Fruit fly (Drosophila melanogaster) whole organism, embryonic: ENCODE results near the gene CG13613.

Experiments used
- Atf-2 ChIP-seq: fragments of 200-800 bp; sonication (Bioruptor generic); optimal IDR thresholded peaks from 2 replicates; lab custom pipeline; 2016; ENCODE audit warnings: missing biosample characterization, missing genetic modification characterization
- Atf6 ChIP-seq: fragments of 200-800 bp; sonication (Bioruptor generic); IDR thresholded peaks from 2 replicates; pipeline ENCODE4 v1.3.6; 2022; ENCODE audit warnings: missing biosample characterization, missing genetic modification characterization
- CG10543 ChIP-seq: fragments of 200-800 bp; sonication (Bioruptor generic); optimal IDR thresholded peaks from 3 replicates; lab custom pipeline; 2017; ENCODE audit warnings: missing biosample characterization, mild to moderate bottlenecking, missing genetic modification characterization, moderate library complexity
- CG10654 ChIP-seq: fragments of 200-800 bp; sonication (Bioruptor generic); optimal IDR thresholded peaks from 2 replicates; lab custom pipeline; 2016; ENCODE audit warnings: missing biosample characterization, missing genetic modification characterization
- CG11085 ChIP-seq: fragments of 200-800 bp; sonication (Bioruptor generic); IDR thresholded peaks from 2 replicates; pipeline ENCODE4 v1.3.6; 2022; ENCODE audit warnings: missing biosample characterization, missing genetic modification characterization
- CG11504 ChIP-seq: fragments of 200-800 bp; sonication (Bioruptor generic); optimal IDR thresholded peaks from 3 replicates; lab custom pipeline; 2019; ENCODE audit warnings: missing biosample characterization, mild to moderate bottlenecking, missing genetic modification characterization, moderate library complexity
- CG12104 ChIP-seq: fragments of 200-800 bp; sonication (Bioruptor generic); optimal IDR thresholded peaks from 3 replicates; lab custom pipeline; 2016; ENCODE audit warnings: missing biosample characterization, missing genetic modification characterization
- CG13775 ChIP-seq: fragments of 200-800 bp; sonication (Bioruptor generic); optimal IDR thresholded peaks from 3 replicates; lab custom pipeline; 2017; ENCODE audit warnings: missing biosample characterization, mild to moderate bottlenecking, missing genetic modification characterization
- CG15073 ChIP-seq: fragments of 200-800 bp; sonication (Bioruptor generic); optimal IDR thresholded peaks from 2 replicates; lab custom pipeline; 2016; ENCODE audit warnings: missing biosample characterization, missing genetic modification characterization
- CG17328 ChIP-seq: fragments of 200-800 bp; sonication (Bioruptor generic); IDR thresholded peaks from 2 replicates; pipeline ENCODE4 v1.3.6; 2022; ENCODE audit warnings: missing biosample characterization, missing genetic modification characterization
- CG17829 ChIP-seq: fragments of 200-800 bp; optimal IDR thresholded peaks from 2 replicates; lab custom pipeline; 2019; ENCODE audit warnings: missing biosample characterization, mild to moderate bottlenecking, missing genetic modification characterization, moderate library complexity
- CG2712 ChIP-seq: fragments of 200-800 bp; optimal IDR thresholded peaks from 3 replicates; lab custom pipeline; 2019; ENCODE audit warnings: missing biosample characterization, mild to moderate bottlenecking, missing genetic modification characterization, moderate library complexity
- CG4360 ChIP-seq: fragments of 200-800 bp; sonication (Bioruptor generic); IDR thresholded peaks from 2 replicates; pipeline ENCODE4 v1.3.6; 2022; ENCODE audit warnings: missing biosample characterization, missing genetic modification characterization
- CG6689 ChIP-seq: fragments of 200-800 bp; sonication (Bioruptor generic); IDR thresholded peaks from 2 replicates; pipeline ENCODE4 v1.3.6; 2022; ENCODE audit warnings: missing biosample characterization, missing genetic modification characterization
- CG7987 ChIP-seq: fragments of 200-800 bp; sonication (Bioruptor generic); optimal IDR thresholded peaks from 2 replicates; lab custom pipeline; 2018; ENCODE audit warnings: missing biosample characterization, mild to moderate bottlenecking, missing genetic modification characterization, moderate library complexity
- CG8359 ChIP-seq: fragments of 200-800 bp; sonication (Bioruptor generic); optimal IDR thresholded peaks from 2 replicates; lab custom pipeline; 2017; ENCODE audit warnings: missing biosample characterization, mild to moderate bottlenecking, missing genetic modification characterization, borderline replicate concordance
- CG9727 ChIP-seq: fragments of 200-800 bp; sonication (Bioruptor generic); optimal IDR thresholded peaks from 3 replicates; lab custom pipeline; 2017; ENCODE audit warnings: missing biosample characterization, mild to moderate bottlenecking, missing genetic modification characterization
- CHES-1-like ChIP-seq: fragments of 200-800 bp; sonication (Bioruptor generic); optimal IDR thresholded peaks from 2 replicates; lab custom pipeline; 2016; ENCODE audit warnings: missing biosample characterization, missing genetic modification characterization
- CTCF ChIP-seq: fragments of 200-800 bp; sonication (Bioruptor generic); optimal IDR thresholded peaks from 2 replicates; lab custom pipeline; 2017; ENCODE audit warnings: missing biosample characterization, mild to moderate bottlenecking, missing genetic modification characterization, moderate library complexity
- Camta ChIP-seq: fragments of 200-800 bp; sonication (Bioruptor generic); optimal IDR thresholded peaks from 2 replicates; lab custom pipeline; 2016; ENCODE audit warnings: missing biosample characterization, missing genetic modification characterization
- Deaf1 ChIP-seq: fragments of 200-800 bp; optimal IDR thresholded peaks from 3 replicates; lab custom pipeline; 2019; ENCODE audit warnings: missing biosample characterization, mild to moderate bottlenecking, missing genetic modification characterization, moderate library complexity
- Fer1 ChIP-seq: fragments of 200-800 bp; sonication (Bioruptor generic); optimal IDR thresholded peaks from 2 replicates; lab custom pipeline; 2017; ENCODE audit warnings: missing biosample characterization, mild to moderate bottlenecking, missing genetic modification characterization
- Gsc ChIP-seq: fragments of 200-800 bp; sonication (Bioruptor generic); IDR thresholded peaks from 2 replicates; pipeline ENCODE4 v1.3.6; 2022; ENCODE audit warnings: missing biosample characterization, missing genetic modification characterization
- H2.0 ChIP-seq: fragments of 200-800 bp; sonication (Bioruptor generic); IDR thresholded peaks from 2 replicates; pipeline ENCODE4 v1.3.6; 2022; ENCODE audit warnings: missing biosample characterization, missing genetic modification characterization
- Hr3 ChIP-seq: fragments of 200-800 bp; sonication (Bioruptor generic); optimal IDR thresholded peaks from 3 replicates; lab custom pipeline; 2016; ENCODE audit warnings: missing biosample characterization, missing genetic modification characterization
- Jarid2 ChIP-seq: fragments of 200-800 bp; sonication (Bioruptor generic); optimal IDR thresholded peaks from 3 replicates; lab custom pipeline; 2017; ENCODE audit warnings: mild to moderate bottlenecking, missing biosample characterization, missing genetic modification reagents, missing genetic modification characterization
- MBD-R2 ChIP-seq: fragments of 200-800 bp; sonication (Bioruptor generic); IDR thresholded peaks from 2 replicates; pipeline ENCODE4 v1.3.6; 2022; ENCODE audit warnings: missing biosample characterization, missing genetic modification characterization
- Nf-YA ChIP-seq: fragments of 200-800 bp; sonication (Bioruptor generic); IDR thresholded peaks from 2 replicates; pipeline ENCODE4 v1.3.6; 2022; ENCODE audit warnings: missing biosample characterization, missing genetic modification characterization
- Optix ChIP-seq: fragments of 200-800 bp; sonication (Bioruptor generic); IDR thresholded peaks from 3 replicates; pipeline ENCODE4 v1.3.6; 2022; ENCODE audit warnings: missing biosample characterization, missing genetic modification characterization
- Rfx ChIP-seq: fragments of 200-800 bp; sonication (Bioruptor generic); IDR thresholded peaks from 2 replicates; pipeline ENCODE4 v1.3.6; 2022; ENCODE audit warnings: missing biosample characterization, missing genetic modification characterization
- ab ChIP-seq: fragments of 200-800 bp; sonication (Bioruptor generic); optimal IDR thresholded peaks from 2 replicates; lab custom pipeline; 2016; ENCODE audit warnings: missing biosample characterization, missing genetic modification characterization
- croc ChIP-seq: fragments of 200-800 bp; sonication (Bioruptor generic); conservative IDR thresholded peaks from 3 replicates; pipeline ENCODE4 v1.3.6; 2022; ENCODE audit warnings: missing biosample characterization, missing genetic modification characterization
- dan ChIP-seq: fragments of 200-800 bp; sonication (Bioruptor generic); IDR thresholded peaks from 2 replicates; pipeline ENCODE4 v1.3.6; 2022; ENCODE audit warnings: missing biosample characterization, missing genetic modification characterization
- disco-r ChIP-seq: fragments of 200-800 bp; sonication (Bioruptor generic); optimal IDR thresholded peaks from 2 replicates; lab custom pipeline; 2016; ENCODE audit warnings: missing biosample characterization, missing genetic modification characterization
- gcm2 ChIP-seq: fragments of 200-800 bp; sonication (Bioruptor generic); optimal IDR thresholded peaks from 2 replicates; lab custom pipeline; 2016; ENCODE audit warnings: missing biosample characterization, missing genetic modification characterization
- gro ChIP-seq: fragments of 200-800 bp; sonication (Bioruptor generic); optimal IDR thresholded peaks from 2 replicates; lab custom pipeline; 2016; ENCODE audit warnings: missing biosample characterization, missing genetic modification characterization
- h ChIP-seq: fragments of >200 bp; optimal IDR thresholded peaks from 2 replicates; lab custom pipeline; 2017
- ind ChIP-seq: fragments of 200-800 bp; sonication (Bioruptor generic); optimal IDR thresholded peaks from 3 replicates; lab custom pipeline; 2016; ENCODE audit warnings: missing biosample characterization, missing genetic modification characterization
- knrl ChIP-seq: fragments of 200-800 bp; sonication (Bioruptor generic); IDR thresholded peaks from 3 replicates; pipeline ENCODE4 v1.3.6; 2022; ENCODE audit warnings: missing biosample characterization, missing genetic modification characterization; ENCODE audit not compliant: partially characterized antibody
- lilli ChIP-seq: fragments of 200-800 bp; sonication (Bioruptor generic); optimal IDR thresholded peaks from 3 replicates; lab custom pipeline; 2016; ENCODE audit warnings: missing biosample characterization, missing genetic modification characterization
- nau ChIP-seq: fragments of 200-800 bp; sonication (Bioruptor generic); optimal IDR thresholded peaks from 3 replicates; lab custom pipeline; 2017; ENCODE audit warnings: missing biosample characterization, mild to moderate bottlenecking, missing genetic modification characterization, missing genetic modification reagents
- row ChIP-seq: fragments of 200-800 bp; sonication (Bioruptor generic); IDR thresholded peaks from 3 replicates; pipeline ENCODE4 v1.3.6; 2022; ENCODE audit warnings: missing biosample characterization, missing genetic modification characterization
- run ChIP-seq: fragments of 200-800 bp; sonication (Bioruptor generic); optimal IDR thresholded peaks from 3 replicates; lab custom pipeline; 2018; ENCODE audit warnings: missing biosample characterization, mild to moderate bottlenecking, missing genetic modification characterization
- sim ChIP-seq: fragments of 200-800 bp; sonication (Bioruptor generic); IDR thresholded peaks from 2 replicates; pipeline ENCODE4 v1.3.6; 2022; ENCODE audit warnings: missing biosample characterization, missing genetic modification characterization
- sqz ChIP-seq: fragments of 200-800 bp; sonication (Bioruptor generic); optimal IDR thresholded peaks from 3 replicates; lab custom pipeline; 2018; ENCODE audit warnings: missing biosample characterization, mild to moderate bottlenecking, missing genetic modification characterization
- tgo ChIP-seq: fragments of 200-800 bp; sonication (Bioruptor generic); IDR thresholded peaks from 3 replicates; pipeline ENCODE4 v1.3.6; 2022; ENCODE audit warnings: missing biosample characterization, missing genetic modification characterization
- ttk ChIP-seq: fragments of 200-800 bp; sonication (Bioruptor generic); IDR thresholded peaks from 2 replicates; pipeline ENCODE4 v2.1.2; 2022; ENCODE audit warnings: missing biosample characterization, missing genetic modification characterization
- tx ChIP-seq: fragments of 200-800 bp; sonication (Bioruptor generic); optimal IDR thresholded peaks from 2 replicates; lab custom pipeline; 2016; ENCODE audit warnings: missing biosample characterization, missing genetic modification characterization
- usp ChIP-seq: fragments of >200 bp; optimal IDR thresholded peaks from 2 replicates; lab custom pipeline; 2017; ENCODE audit warnings: missing biosample characterization, missing genetic modification characterization
- vnd ChIP-seq: fragments of 200-800 bp; sonication (Bioruptor generic); IDR thresholded peaks from 3 replicates; pipeline ENCODE4 v1.3.6; 2022; ENCODE audit warnings: missing biosample characterization, missing genetic modification characterization; ENCODE audit not compliant: partially characterized antibody
- vvl ChIP-seq: fragments of 200-800 bp; sonication (Bioruptor generic); IDR thresholded peaks from 2 replicates; pipeline ENCODE4 v1.3.6; 2022; ENCODE audit warnings: missing biosample characterization, missing genetic modification characterization
- zen ChIP-seq: fragments of 200-800 bp; sonication (Bioruptor generic); optimal IDR thresholded peaks from 3 replicates; lab custom pipeline; 2018; ENCODE audit warnings: missing biosample characterization, mild to moderate bottlenecking, missing genetic modification characterization, moderate library complexity

The CG13613 gene

dm6 chr3R:24348420-24349190, 16.7 kb upstream of the CG13613 start, which contains the start of the genes CG5746 and CG6454 (continued):
- TF ChIP-seq ab (GFP tag; lab: Kevin White, UChicago) (no peak), gcm2 (GFP tag; lab: Kevin White, UChicago) (no peak), nau (GFP tag; lab: Kevin White, UChicago) (no peak), ind (GFP tag; lab: Kevin White, UChicago) (no peak), Gsc (no peak), Atf6 (GFP tag; lab: Robert Waterston, UW) (no peak), CG6689 (GFP tag; lab: Robert Waterston, UW) (peak; percentile 52; the same call in 1 of the 2 replicates), CG4360 (GFP tag; lab: Robert Waterston, UW) (peak; percentile 79), CG12104 (GFP tag; lab: Kevin White, UChicago) (peak; percentile 46), croc (GFP tag; lab: Robert Waterston, UW) (no peak), ttk (no peak), gro (GFP tag; lab: Kevin White, UChicago) (peak; percentile 53), tx (GFP tag; lab: Kevin White, UChicago) (peak; percentile 43), run (no peak), Optix (GFP tag; lab: Robert Waterston, UW) (no peak), CG2712 (no peak), sim (GFP tag; lab: Robert Waterston, UW) (no peak), disco-r (GFP tag; lab: Kevin White, UChicago) (no peak), sqz (no peak), H2.0 (GFP tag; lab: Robert Waterston, UW) (0 out of 2 replicates have a peak, but pooled peaks have one; percentile 43), Jarid2 (GFP tag; lab: Kevin White, UChicago) (no peak), Atf-2 (GFP tag; lab: Kevin White, UChicago) (peak; percentile 51), CG8359 (GFP tag; lab: Kevin White, UChicago) (no peak), vnd (GFP tag; lab: Robert Waterston, UW) (no peak), CHES-1-like (GFP tag; lab: Kevin White, UChicago) (peak; percentile 80), dan (GFP tag; lab: Robert Waterston, UW) (no peak), CG10543 (no peak), zen (peak; percentile 25), Rfx (no peak; the same call in 1 of the 2 replicates), vvl (GFP tag; lab: Robert Waterston, UW) (no peak; the same call in 1 of the 2 replicates), tgo (GFP tag; lab: Robert Waterston, UW) (peak; percentile 41; the same call in 1 of the 3 replicates), CG17328 (GFP tag; lab: Robert Waterston, UW) (peak; percentile 54), CG15073 (GFP tag; lab: Kevin White, UChicago) (no peak), CTCF (GFP tag; lab: Kevin White, UChicago) (no peak), CG7987 (no peak), usp (GFP tag; lab: Kevin White, UChicago) (no peak), Hr3 (GFP tag; lab: Kevin White, UChicago) (peak; percentile 73), Camta (peak; percentile 18), Fer1 (GFP tag; lab: Kevin White, UChicago) (no peak), Nf-YA (GFP tag; lab: Robert Waterston, UW) (no peak), knrl (GFP tag; lab: Robert Waterston, UW) (no peak), h (lab: Kevin White, UChicago) (no peak), CG11504 (tag; lab: Kevin White, UChicago) (no peak), CG17829 (tag; lab: Kevin White, UChicago) (peak; percentile 72), Deaf1 (tag; lab: Kevin White, UChicago) (no peak), lilli (GFP tag; lab: Kevin White, UChicago) (peak; percentile 76), MBD-R2 (GFP tag; lab: Robert Waterston, UW) (peak; percentile 55; the same call in 1 of the 2 replicates), CG13775 (GFP tag; lab: Kevin White, UChicago) (peak; percentile 74), CG9727 (GFP tag; lab: Kevin White, UChicago) (peak; percentile 50), CG10654 (GFP tag; lab: Kevin White, UChicago) (no peak), row (peak; percentile 76), CG11085 (GFP tag; lab: Robert Waterston, UW) (no peak)
